Worm (Caenorhabditis elegans): Measurements from ENCODE around the gene bca-2.

bca-2 gene

DNA sequence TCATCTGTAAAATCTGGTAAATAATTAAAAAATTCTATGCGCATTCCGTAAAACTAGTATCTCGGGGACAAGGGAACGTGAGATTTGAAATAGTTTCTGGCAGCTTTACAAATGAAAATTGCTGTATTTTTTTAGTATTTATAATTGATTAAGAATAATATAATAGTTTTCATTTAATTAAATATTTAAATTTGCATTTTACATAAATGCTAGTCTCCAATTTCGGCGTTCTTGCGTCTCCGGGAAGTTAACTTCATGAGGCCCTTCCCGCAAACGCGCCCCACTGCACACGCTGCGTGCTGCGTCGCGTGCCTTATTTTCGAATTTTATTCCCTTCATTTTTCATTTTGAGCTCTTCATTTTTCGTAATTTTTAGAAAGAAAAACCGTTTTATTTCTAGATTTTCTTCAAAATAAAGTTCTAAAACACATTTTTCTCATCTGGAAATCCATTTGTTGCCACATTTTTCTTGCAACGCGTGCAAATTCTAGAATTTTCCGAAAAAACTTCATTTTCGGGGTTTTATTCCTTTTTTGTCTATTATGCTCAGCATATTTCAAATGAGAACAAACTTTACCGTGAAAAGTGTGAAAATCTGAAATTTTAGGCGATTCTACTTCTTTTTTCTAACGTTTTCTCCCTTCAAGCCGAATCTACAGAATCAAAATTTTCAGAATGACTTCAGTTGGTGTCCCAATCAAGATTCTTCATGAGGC, 12.5 kb downstream of the bca-2 start, which contains the start of the genes snx-13 and snr-1 (continued):
- TF ChIP-seq pha-4 (tag; optimal IDR thresholded peaks at IDR 0.05) (no peak), sox-2 (GFP tag; IDR thresholded peaks at IDR 0.05) (peak; percentile 45), tbx-7 (tag; optimal IDR thresholded peaks at IDR 0.05) (peak; percentile 96), npax-4 (tag; optimal IDR thresholded peaks at IDR 0.05) (peak; percentile 64), hlh-15 (tag; optimal IDR thresholded peaks at IDR 0.05) (peak; percentile 97), ceh-2 (tag; optimal IDR thresholded peaks at IDR 0.05) (peak; percentile 95), K02D7.2 (tag; optimal IDR thresholded peaks at IDR 0.05) (peak; percentile 90), ets-4 (tag; optimal IDR thresholded peaks at IDR 0.05) (peak; percentile 93), fkh-10 (GFP tag; optimal IDR thresholded peaks at IDR 0.05) (no peak), lim-6 (tag; optimal IDR thresholded peaks at IDR 0.05) (peak; percentile 96), elt-2 (tag; optimal IDR thresholded peaks at IDR 0.05) (peak; percentile 99), hlh-8 (tag; optimal IDR thresholded peaks at IDR 0.05) (peak; percentile 97), ztf-16 (tag; optimal IDR thresholded peaks at IDR 0.05) (peak; percentile 96), ceh-22 (tag; optimal IDR thresholded peaks at IDR 0.05) (no peak), lin-11 (tag; optimal IDR thresholded peaks at IDR 0.05) (peak; percentile 80), F13H6.1 (tag; optimal IDR thresholded peaks at IDR 0.05) (peak; percentile 93), nhr-232 (tag; optimal IDR thresholded peaks at IDR 0.05) (no peak), sox-4 (tag; optimal IDR thresholded peaks at IDR 0.05) (peak; percentile 71), ama-1 (optimal IDR thresholded peaks at IDR 0.05) (no peak), ceh-34 (tag; optimal IDR thresholded peaks at IDR 0.05) (peak; percentile 95), K09A11.1 (tag; optimal IDR thresholded peaks at IDR 0.05; ENCODE audit: insufficient read depth) (no peak), unc-42 (tag; optimal IDR thresholded peaks at IDR 0.05) (peak; percentile 80), Y22D7AL.16 (tag; optimal IDR thresholded peaks at IDR 0.05) (peak; percentile 84), sdc-2 (tag; optimal IDR thresholded peaks at IDR 0.05) (peak; percentile 68), zip-5 (tag; optimal IDR thresholded peaks at IDR 0.05) (peak; percentile 99), ttx-3 (tag; optimal IDR thresholded peaks at IDR 0.05) (peak; percentile 95), pax-1 (tag; optimal IDR thresholded peaks at IDR 0.05) (no peak), ahr-1 (tag; optimal IDR thresholded peaks at IDR 0.05) (peak; percentile 98), che-1 (tag; optimal IDR thresholded peaks at IDR 0.05) (peak; percentile 83), hlh-13 (GFP tag; optimal IDR thresholded peaks at IDR 0.05) (peak; percentile 71), ref-2 (tag; optimal IDR thresholded peaks at IDR 0.05) (peak; percentile 98), ceh-9 (tag; optimal IDR thresholded peaks at IDR 0.05) (no peak), ceh-14 (tag; optimal IDR thresholded peaks at IDR 0.05) (peak; percentile 98), dmd-4 (tag; optimal IDR thresholded peaks at IDR 0.05; ENCODE audit: borderline replicate concordance) (peak; percentile 76), dve-1 (tag; optimal IDR thresholded peaks at IDR 0.05) (no peak), elt-4 (tag; optimal IDR thresholded peaks at IDR 0.05) (no peak), ceh-24 (tag; optimal IDR thresholded peaks at IDR 0.05) (peak; percentile 85), ceh-45 (GFP tag; IDR thresholded peaks at IDR 0.05) (peak; percentile 82), pag-3 (tag; optimal IDR thresholded peaks at IDR 0.05; ENCODE audit: borderline replicate concordance) (peak; percentile 88), mec-3 (tag; optimal IDR thresholded peaks at IDR 0.05; ENCODE audit: borderline replicate concordance) (peak; percentile 95), rnt-1 (tag; optimal IDR thresholded peaks at IDR 0.05) (peak; percentile 94)

DNA sequence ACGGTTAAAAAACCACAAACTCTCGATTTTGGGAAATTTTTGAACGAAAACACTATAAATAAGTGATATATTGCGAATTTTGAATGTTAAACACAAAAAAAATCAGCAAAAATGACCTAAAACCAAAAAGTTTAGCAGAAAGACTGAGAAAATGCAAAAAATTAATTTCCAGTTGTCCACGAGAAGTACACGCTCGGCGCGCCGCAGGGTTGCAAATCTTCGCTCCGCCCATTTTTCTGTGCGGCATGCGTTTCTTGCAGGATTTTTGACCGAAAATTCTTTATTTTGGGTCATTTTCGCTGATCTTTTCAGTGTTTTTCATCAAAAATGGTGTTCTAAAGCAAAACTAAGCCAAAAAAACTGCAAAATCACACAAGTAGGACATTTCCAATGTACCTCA, 15.2 kb downstream of the bca-2 start:
- TF ChIP-seq madf-2 (tag; optimal IDR thresholded peaks at IDR 0.05) (no peak), K02D7.2 (tag; optimal IDR thresholded peaks at IDR 0.05) (no peak)
